Worm (Caenorhabditis elegans): ENCODE data around the gene acy-2.

The acy-2 gene

ce11 chrV:5991490-5992069 lies 15.8 kb downstream of the acy-2 start (continued):
- TF ChIP-seq aly-2 (tag; optimal IDR thresholded peaks at IDR 0.05) = no peak
- TF ChIP-seq unc-86 (tag; optimal IDR thresholded peaks at IDR 0.05) = peak; percentile 74
- peak; percentile 78 for TF ChIP-seq mep-1 (tag; optimal IDR thresholded peaks at IDR 0.05)
- TF ChIP-seq ceh-88 (GFP tag; IDR thresholded peaks at IDR 0.05) = no peak
- TF ChIP-seq nhr-20 (tag; optimal IDR thresholded peaks at IDR 0.05) = peak; percentile 22

ce11 chrV:5995598-5995997 lies 19.8 kb downstream of the acy-2 start:
- TF ChIP-seq nhr-12 (tag; optimal IDR thresholded peaks at IDR 0.05) = no peak
- peak; percentile 30 for TF ChIP-seq lin-14 (GFP tag; optimal IDR thresholded peaks at IDR 0.05)
- no peak for TF ChIP-seq sup-37 (GFP tag; optimal IDR thresholded peaks at IDR 0.05)
- TF ChIP-seq efl-1 (optimal IDR thresholded peaks at IDR 0.05) = no peak
- TF ChIP-seq efl-1 (GFP tag; optimal IDR thresholded peaks at IDR 0.05 in 1 of 2) = peak in 1 of 2 experiments; percentile 31
- TF ChIP-seq rnt-1 (tag; optimal IDR thresholded peaks at IDR 0.05) = peak; percentile 51
- peak; percentile 4 for TF ChIP-seq nhr-71 (tag; optimal IDR thresholded peaks at IDR 0.05)
- no peak for TF ChIP-seq C04F5.9 (tag; optimal IDR thresholded peaks at IDR 0.05)
- TF ChIP-seq unc-86 (tag; optimal IDR thresholded peaks at IDR 0.05) = no peak

ce11 chrV:5996114-5996513 lies 20.3 kb downstream of the acy-2 start, which contains the start of gene cpg-4:
cpg-4 (plus strand) TSS chrV:5996416.
- TF ChIP-seq elt-3 (tag; optimal IDR thresholded peaks at IDR 0.05) (no peak), skn-1 (tag; optimal IDR thresholded peaks at IDR 0.05) (no peak), ets-5 (GFP tag; IDR thresholded peaks at IDR 0.05) (no peak), pqm-1 (tag; optimal IDR thresholded peaks at IDR 0.05) (no peak), pag-3 (tag; optimal IDR thresholded peaks at IDR 0.05; ENCODE audit: borderline replicate concordance, insufficient read depth) (no peak), nhr-19 (GFP tag; conservative IDR thresholded peaks at IDR 0.05) (no peak), unc-30 (tag; optimal IDR thresholded peaks at IDR 0.05) (no peak), blmp-1 (tag; optimal IDR thresholded peaks at IDR 0.05) (no peak), isw-1 (GFP tag; IDR thresholded peaks at IDR 0.05) (no peak), nhr-84 (tag; optimal IDR thresholded peaks at IDR 0.05) (no peak)

ce11 chrV:6000368-6000802 lies 24.6 kb downstream of the acy-2 start:
- TF ChIP-seq dpl-1 (GFP tag; optimal IDR thresholded peaks at IDR 0.05) = peak; percentile 64 to 69 (median 66)
- peak; percentile 84 to 92 for TF ChIP-seq lsy-2 (tag; optimal IDR thresholded peaks at IDR 0.05)
- TF ChIP-seq alr-1 (tag; optimal IDR thresholded peaks at IDR 0.05; ENCODE audit: borderline replicate concordance) = no peak
- peak; percentile 73 for TF ChIP-seq sup-37 (GFP tag; optimal IDR thresholded peaks at IDR 0.05)
- no peak for TF ChIP-seq fos-1 (tag; optimal IDR thresholded peaks at IDR 0.05)
- TF ChIP-seq nhr-84 (tag; optimal IDR thresholded peaks at IDR 0.05) = no peak
- peak; percentile 74 to 91 for TF ChIP-seq egl-27 (tag; optimal IDR thresholded peaks at IDR 0.05)
- TF ChIP-seq lin-14 (GFP tag; optimal IDR thresholded peaks at IDR 0.05) = peak; percentile 98
- TF ChIP-seq nhr-19 (GFP tag; conservative IDR thresholded peaks at IDR 0.05) = peak; percentile 91
- peak; percentile 55 to 79 (median 70) for TF ChIP-seq ceh-82 (tag; optimal IDR thresholded peaks at IDR 0.05)
- TF ChIP-seq skn-1 (tag; optimal IDR thresholded peaks at IDR 0.05) = peak; percentile 85
- TF ChIP-seq irx-1 (tag; optimal IDR thresholded peaks at IDR 0.05) = peak; percentile 76
- peak; percentile 80 for TF ChIP-seq mef-2 (tag; optimal IDR thresholded peaks at IDR 0.05)
- no peak for TF ChIP-seq tlp-1 (tag; optimal IDR thresholded peaks at IDR 0.05)
- TF ChIP-seq mdl-1 (tag; optimal IDR thresholded peaks at IDR 0.05) = peak; percentile 15 to 97
- peak; percentile 68 for TF ChIP-seq mab-9 (GFP tag; IDR thresholded peaks at IDR 0.05)
- TF ChIP-seq nhr-47 (tag; optimal IDR thresholded peaks at IDR 0.05) = peak; percentile 95
- peak; percentile 99 for TF ChIP-seq nhr-85 (tag)
- peak; percentile 73 for TF ChIP-seq hpl-2 (GFP tag; optimal IDR thresholded peaks at IDR 0.05)
- peak; percentile 98 for TF ChIP-seq snu-23 (GFP tag; optimal IDR thresholded peaks at IDR 0.05)
- TF ChIP-seq nhr-20 (tag; optimal IDR thresholded peaks at IDR 0.05) = peak; percentile 98
- TF ChIP-seq nhr-71 (tag; optimal IDR thresholded peaks at IDR 0.05) = peak; percentile 98
- TF ChIP-seq nhr-90 (tag; optimal IDR thresholded peaks at IDR 0.05; ENCODE audit: poor library complexity) = peak; percentile 93
- TF ChIP-seq C34B4.2 (tag; optimal IDR thresholded peaks at IDR 0.05) = no peak
- no peak for TF ChIP-seq ceh-63 (GFP tag; optimal IDR thresholded peaks at IDR 0.05)
- peak; percentile 82 for TF ChIP-seq lin-13 (GFP tag; optimal IDR thresholded peaks at IDR 0.05)
- TF ChIP-seq jun-1 (tag; optimal IDR thresholded peaks at IDR 0.05) = peak; percentile 95
- TF ChIP-seq C04F5.9 (tag; optimal IDR thresholded peaks at IDR 0.05) = peak; percentile 49
- no peak for TF ChIP-seq efl-3 (GFP tag; optimal IDR thresholded peaks at IDR 0.05)
- TF ChIP-seq grh-1 (GFP tag; IDR thresholded peaks at IDR 0.05) = peak; percentile 80
- TF ChIP-seq ztf-4 (tag; optimal IDR thresholded peaks at IDR 0.05) = peak; percentile 96

Data from whole organism, L1 larva.